Worm (Caenorhabditis elegans) whole organism, L2 larva: ENCODE data around the gene srxa-10.

ENCODE experiments used
- Y55F3AM.14 ChIP-seq: fragments of 200-800 bp; sonication (Bioruptor generic); optimal IDR thresholded peaks from 2 replicates; lab custom pipeline; 2018; ENCODE audit warnings: mild to moderate bottlenecking, missing genetic modification characterization, missing compliant biosample characterization
- ZK546.5 ChIP-seq: sonication (generic microtip); optimal IDR thresholded peaks from 2 replicates; lab custom pipeline; 2017; ENCODE audit warnings: missing biosample characterization, missing genetic modification characterization
- alr-1 ChIP-seq: fragments of 150-350 bp; optimal IDR thresholded peaks from 2 replicates; lab custom pipeline; 2014; ENCODE audit warnings: missing biosample characterization, missing genetic modification characterization
- ama-1 ChIP-seq: fragments of 150-350 bp; optimal IDR thresholded peaks from 2 replicates; lab custom pipeline; 2018; ENCODE audit warnings: inconsistent platforms
- blmp-1 ChIP-seq: sonication (generic microtip); optimal IDR thresholded peaks from 2 replicates; lab custom pipeline; 2017; ENCODE audit warnings: missing genetic modification characterization, mild to moderate bottlenecking, missing compliant biosample characterization, antibody characterized with exemption, moderate library complexity; ENCODE audit not compliant: insufficient read depth
- ceh-82 ChIP-seq: fragments of 150-350 bp; optimal IDR thresholded peaks from 2 replicates; lab custom pipeline; 2014; ENCODE audit warnings: missing biosample characterization, missing genetic modification characterization
- crh-2 ChIP-seq: sonication (generic microtip); optimal IDR thresholded peaks from 2 replicates; lab custom pipeline; 2017; ENCODE audit warnings: missing biosample characterization, missing genetic modification characterization
- dmd-4 ChIP-seq: sonication (generic microtip); optimal IDR thresholded peaks from 2 replicates; lab custom pipeline; 2017; ENCODE audit warnings: missing biosample characterization, missing genetic modification characterization
- egl-27 ChIP-seq: sonication (generic microtip); optimal IDR thresholded peaks from 3 replicates; lab custom pipeline; 2017; ENCODE audit warnings: missing biosample characterization, missing genetic modification reagents, missing genetic modification characterization
- elt-3 ChIP-seq: sonication (generic microtip); optimal IDR thresholded peaks from 2 replicates; lab custom pipeline; 2017; ENCODE audit warnings: missing biosample characterization, missing genetic modification characterization
- fos-1 ChIP-seq: fragments of 150-350 bp; optimal IDR thresholded peaks from 2 replicates; lab custom pipeline; 2014; ENCODE audit warnings: missing biosample characterization, missing genetic modification characterization
- gmeb-1 ChIP-seq: fragments of 150-350 bp; optimal IDR thresholded peaks from 2 replicates; lab custom pipeline; 2014; ENCODE audit warnings: missing biosample characterization, missing genetic modification characterization
- lin-11 ChIP-seq: fragments of 150-350 bp; sonication (generic microtip); optimal IDR thresholded peaks from 2 replicates; lab custom pipeline; 2014; ENCODE audit warnings: missing biosample characterization, missing genetic modification characterization, inconsistent platforms, mixed read lengths
- lin-13 ChIP-seq: fragments of 150-350 bp; optimal IDR thresholded peaks from 2 replicates; lab custom pipeline; 2014; ENCODE audit warnings: missing biosample characterization, missing genetic modification reagents, missing genetic modification characterization
- lsy-2 ChIP-seq, 2 experiments: fragments of 150-350 bp in 1 of 2; sonication (generic microtip) in 1 of 2; optimal IDR thresholded peaks; 2 replicates each; lab custom pipeline; 2014 to 2017; ENCODE audit warnings: missing biosample characterization in 2 of 2, missing genetic modification characterization in 2 of 2
- mab-5 ChIP-seq: fragments of 150-350 bp; optimal IDR thresholded peaks from 2 replicates; lab custom pipeline; 2014; ENCODE audit warnings: missing biosample characterization, missing genetic modification characterization
- nhr-10 ChIP-seq: sonication (generic microtip); optimal IDR thresholded peaks from 2 replicates; lab custom pipeline; 2017; ENCODE audit warnings: missing biosample characterization, missing genetic modification characterization
- nhr-11 ChIP-seq: fragments of 150-350 bp; optimal IDR thresholded peaks from 2 replicates; lab custom pipeline; 2014; ENCODE audit warnings: missing biosample characterization, missing genetic modification characterization
- nhr-129 ChIP-seq: fragments of 150-350 bp; optimal IDR thresholded peaks from 2 replicates; lab custom pipeline; 2014; ENCODE audit warnings: missing biosample characterization, missing genetic modification characterization
- nhr-21 ChIP-seq: fragments of 150-350 bp; optimal IDR thresholded peaks from 2 replicates; lab custom pipeline; 2014; ENCODE audit warnings: missing biosample characterization, missing genetic modification characterization
- nhr-23 ChIP-seq: fragments of 150-350 bp; optimal IDR thresholded peaks from 2 replicates; lab custom pipeline; 2014; ENCODE audit warnings: missing biosample characterization, missing genetic modification reagents, missing genetic modification characterization
- nhr-25 ChIP-seq: fragments of 150-350 bp; sonication (generic microtip); optimal IDR thresholded peaks from 3 replicates; lab custom pipeline; 2014; ENCODE audit warnings: missing biosample characterization, missing genetic modification characterization
- nhr-77 ChIP-seq: fragments of 150-350 bp; optimal IDR thresholded peaks from 2 replicates; lab custom pipeline; 2014; ENCODE audit warnings: missing biosample characterization, missing genetic modification characterization
- peb-1 ChIP-seq: fragments of 150-350 bp; optimal IDR thresholded peaks from 2 replicates; lab custom pipeline; 2014; ENCODE audit warnings: missing biosample characterization, missing genetic modification characterization
- sem-4 ChIP-seq: fragments of 150-350 bp; optimal IDR thresholded peaks from 2 replicates; lab custom pipeline; 2014; ENCODE audit warnings: missing biosample characterization, missing genetic modification reagents, missing genetic modification characterization
- skn-1 ChIP-seq: sonication (generic microtip); optimal IDR thresholded peaks from 2 replicates; lab custom pipeline; 2017; ENCODE audit warnings: missing biosample characterization, missing genetic modification characterization
- sma-3 ChIP-seq: sonication (generic microtip); optimal IDR thresholded peaks from 2 replicates; lab custom pipeline; 2016; ENCODE audit warnings: missing genetic modification reagents, missing genetic modification characterization, missing compliant biosample characterization
- sma-9 ChIP-seq, 2 experiments: fragments of 150-350 bp in 1 of 2; sonication (generic microtip) in 1 of 2; optimal IDR thresholded peaks; 2 replicates each; lab custom pipeline; 2014 to 2016; ENCODE audit warnings: missing genetic modification characterization in 2 of 2, mild to moderate bottlenecking in 1 of 2, missing biosample characterization in 1 of 2, missing compliant biosample characterization in 1 of 2, missing genetic modification reagents in 1 of 2, moderate library complexity in 1 of 2
- unc-55 ChIP-seq: fragments of 150-350 bp; sonication (generic microtip); optimal IDR thresholded peaks from 3 replicates; lab custom pipeline; 2014; ENCODE audit warnings: missing biosample characterization, missing genetic modification reagents, missing genetic modification characterization
- unc-62 ChIP-seq: fragments of 150-350 bp; optimal IDR thresholded peaks from 2 replicates; lab custom pipeline; 2014; ENCODE audit warnings: missing biosample characterization, missing genetic modification reagents, missing genetic modification characterization
- ztf-1 ChIP-seq: fragments of 200-800 bp; sonication (Bioruptor generic); conservative IDR thresholded peaks from 2 replicates; pipeline ENCODE4 v1.3.6; 2022; ENCODE audit warnings: missing genetic modification characterization, missing compliant biosample characterization
- ztf-11 ChIP-seq: sonication (generic microtip); optimal IDR thresholded peaks from 2 replicates; lab custom pipeline; 2017; ENCODE audit warnings: missing biosample characterization, missing genetic modification characterization
- ztf-4 ChIP-seq: fragments of 150-350 bp; optimal IDR thresholded peaks from 2 replicates; lab custom pipeline; 2014; ENCODE audit warnings: missing biosample characterization, missing genetic modification characterization

srxa-10 gene

DNA sequence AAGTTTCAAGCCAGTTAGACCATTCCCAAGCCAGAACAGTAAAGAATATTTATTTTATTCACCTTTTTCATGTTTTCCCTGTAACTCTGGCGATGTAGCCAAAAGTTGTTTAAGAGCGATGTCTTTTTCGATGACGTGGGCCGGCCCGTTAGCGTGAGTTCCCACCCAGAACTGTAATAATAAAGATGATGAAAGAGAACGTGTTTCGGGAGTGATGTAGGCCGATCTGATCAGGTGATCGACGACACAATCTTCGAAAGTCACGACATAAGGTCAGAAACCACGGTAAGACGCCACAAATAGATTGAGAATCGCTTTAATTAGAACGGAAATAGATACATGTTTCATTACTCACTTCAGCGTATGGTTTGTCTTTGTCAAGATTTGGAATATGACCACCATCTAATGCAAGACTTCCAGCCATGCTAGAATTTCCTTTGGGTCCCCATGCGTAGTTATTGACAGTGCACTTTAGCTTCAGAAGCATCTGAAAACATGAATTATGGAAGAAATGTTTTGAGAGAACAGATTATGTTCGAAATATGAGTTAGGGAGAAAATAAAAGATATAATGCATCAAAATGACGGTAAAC lies 10.7 kb upstream of the srxa-10 start, which contains the start of gene ZK632.4:
TSS of gene ZK632.4 (minus strand) at position 487 of the 592 bp plus-strand sequence.
- no peak for TF ChIP-seq dmd-4
- no peak for TF ChIP-seq alr-1 (tag; lab: Kevin White, UChicago)
- no peak for TF ChIP-seq ztf-11
- peak; percentile 28 for TF ChIP-seq nhr-25 (tag; lab: Kevin White, UChicago)
- no peak for TF ChIP-seq mab-5 (tag; lab: Kevin White, UChicago)
- TF ChIP-seq nhr-11 (tag; lab: Kevin White, UChicago): no peak
- TF ChIP-seq peb-1 (tag; lab: Kevin White, UChicago): no peak
- TF ChIP-seq gmeb-1 (tag; lab: Kevin White, UChicago): no peak
- no peak for TF ChIP-seq ZK546.5 (tag; lab: Kevin White, UChicago)
- TF ChIP-seq unc-62: no peak
- peak; percentile 56 for TF ChIP-seq sma-9 (GFP tag; optimal IDR thresholded peaks at IDR 0.05; lab: Kevin White, UChicago)
- TF ChIP-seq sma-9 (tag; optimal IDR thresholded peaks at IDR 0.05; lab: Kevin White, UChicago): no peak
- no peak for TF ChIP-seq lin-11 (tag; lab: Kevin White, UChicago)
- TF ChIP-seq elt-3 (tag; lab: Kevin White, UChicago): no peak
- peak; percentile 10 for TF ChIP-seq nhr-129

- TF ChIP-seq nhr-21 (peak; percentile 26), ztf-4 (tag; lab: Kevin White, UChicago) (peak; percentile 46), lsy-2 (tag; optimal IDR thresholded peaks at IDR 0.05; lab: Kevin White, UChicago) (peak in 1 of 2 experiments; percentile 19), sma-9 (GFP tag; optimal IDR thresholded peaks at IDR 0.05; lab: Kevin White, UChicago) (no peak), sma-9 (tag; optimal IDR thresholded peaks at IDR 0.05; lab: Kevin White, UChicago) (no peak), nhr-129 (peak; percentile 96), gmeb-1 (tag; lab: Kevin White, UChicago) (peak; percentile 19), unc-55 (no peak), sma-3 (peak; percentile 42), lin-13 (GFP tag; lab: Kevin White, UChicago) (peak; percentile 37), lin-11 (tag; lab: Kevin White, UChicago) (no peak)
Observed at ce11 chrIII:9804997-9805610, 8.8 kb upstream of the srxa-10 start, which contains the start of gene riok-3. TSS of gene riok-3 (minus strand) at chrIII:9805011.

DNA sequence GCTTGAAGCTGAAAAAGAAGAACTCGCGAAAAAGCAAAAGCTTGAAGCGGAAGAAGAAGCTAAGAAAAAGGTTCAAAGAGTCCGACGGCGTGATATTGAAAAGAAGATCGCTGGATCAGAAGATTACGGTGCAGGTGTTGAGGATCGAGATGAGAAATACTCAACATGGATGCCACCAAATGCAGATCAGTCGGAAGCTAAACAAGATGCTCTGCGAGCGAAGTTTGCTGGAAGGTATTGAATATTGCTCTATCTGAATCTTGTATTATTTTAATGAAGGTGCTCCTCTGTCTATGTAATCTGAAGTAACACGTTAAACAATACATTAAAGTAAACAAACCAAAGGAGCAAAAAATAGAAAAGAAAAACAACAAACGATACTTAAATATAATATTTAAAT lies 5.7 kb upstream of the srxa-10 start:
- TF ChIP-seq nhr-10 (tag; lab: Kevin White, UChicago) (no peak), elt-3 (tag; lab: Kevin White, UChicago) (no peak), nhr-25 (tag; lab: Kevin White, UChicago) (no peak), skn-1 (no peak), ztf-1 (no peak), ztf-11 (no peak), dmd-4 (no peak), ceh-82 (tag; lab: Kevin White, UChicago) (no peak), gmeb-1 (tag; lab: Kevin White, UChicago) (no peak), Y55F3AM.14 (GFP tag; lab: Kevin White, UChicago) (no peak), ama-1 (lab: Kevin White, UChicago) (no peak), nhr-11 (tag; lab: Kevin White, UChicago) (no peak), fos-1 (tag; lab: Kevin White, UChicago) (no peak), unc-62 (no peak), crh-2 (tag; lab: Kevin White, UChicago) (no peak), egl-27 (no peak), mab-5 (tag; lab: Kevin White, UChicago) (no peak), nhr-23 (tag; lab: Kevin White, UChicago) (no peak), lsy-2 (tag; optimal IDR thresholded peaks at IDR 0.05; lab: Kevin White, UChicago) (no peak), unc-55 (no peak)
- TF ChIP-seq, all 48 proteins: peak for 0

DNA sequence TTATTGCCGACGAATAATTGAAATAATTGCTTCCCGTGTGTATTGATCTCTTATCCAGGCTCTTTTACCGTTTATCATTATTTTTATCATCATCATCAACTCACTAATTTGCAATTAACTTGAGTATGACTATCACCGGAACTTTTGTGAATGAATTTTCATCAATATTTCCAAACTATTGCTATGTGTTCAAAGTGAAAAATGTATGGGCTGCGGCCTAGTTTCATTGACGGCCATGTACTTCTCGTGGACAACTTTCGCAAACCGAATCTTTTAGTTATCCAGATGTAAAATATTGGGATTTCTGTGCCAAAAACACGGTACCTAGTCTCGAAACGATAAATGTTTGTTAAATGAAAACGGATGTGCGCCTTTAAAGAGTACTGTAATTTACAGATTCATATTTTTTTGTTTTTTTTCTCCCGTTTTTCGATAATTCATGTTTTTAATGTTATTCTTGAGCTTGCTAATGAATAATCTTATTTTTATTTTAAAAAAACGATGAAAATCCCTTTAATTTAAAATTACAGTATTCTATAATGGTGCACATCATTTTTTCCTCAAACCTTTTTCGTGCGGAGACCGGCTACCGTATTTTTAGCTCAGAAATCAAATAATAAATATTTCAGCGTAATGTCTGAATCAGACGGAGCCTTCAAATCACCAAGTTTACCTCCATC lies 2.3 kb upstream of the srxa-10 start, which contains the start of gene ZK632.2:
TSS of gene ZK632.2 (plus strand) at position 630 of the 680 bp plus-strand sequence.
- no peak for TF ChIP-seq nhr-77 (tag; lab: Kevin White, UChicago)
- peak; percentile 13 for TF ChIP-seq nhr-129
- TF ChIP-seq lin-11 (tag; lab: Kevin White, UChicago): no peak
- TF ChIP-seq peb-1 (tag; lab: Kevin White, UChicago): no peak
- no peak for TF ChIP-seq sem-4 (tag; lab: Kevin White, UChicago)
- TF ChIP-seq lsy-2 (tag; optimal IDR thresholded peaks at IDR 0.05; lab: Kevin White, UChicago): peak in 1 of 2 experiments; percentile 17
- TF ChIP-seq blmp-1 (tag; lab: Kevin White, UChicago): no peak
- no peak for TF ChIP-seq mab-5 (tag; lab: Kevin White, UChicago)
- no peak for TF ChIP-seq ztf-1
- no peak for TF ChIP-seq ztf-11
- TF ChIP-seq ZK546.5 (tag; lab: Kevin White, UChicago): no peak
